Worm (Caenorhabditis elegans) whole organism, L3 larva: ENCODE data around the gene pnn-1.

Experiments used
- R02D3.7 ChIP-seq: fragments of 150-350 bp; optimal IDR thresholded peaks from 2 replicates; lab custom pipeline; 2014; ENCODE audit warnings: missing biosample characterization, missing genetic modification characterization
- ZK546.5 ChIP-seq: sonication (generic microtip); optimal IDR thresholded peaks from 2 replicates; lab custom pipeline; 2017; ENCODE audit warnings: missing biosample characterization, missing genetic modification characterization
- ceh-82 ChIP-seq: fragments of 150-350 bp; optimal IDR thresholded peaks from 2 replicates; lab custom pipeline; 2014; ENCODE audit warnings: missing biosample characterization, missing genetic modification characterization
- nhr-12 ChIP-seq: fragments of 150-350 bp; optimal IDR thresholded peaks from 2 replicates; lab custom pipeline; 2014; ENCODE audit warnings: missing biosample characterization, missing genetic modification characterization
- pha-4 ChIP-seq: fragments of 150-350 bp; optimal IDR thresholded peaks from 2 replicates; lab custom pipeline; 2014; ENCODE audit warnings: missing biosample characterization, missing genetic modification reagents, missing genetic modification characterization
- snpc-4 ChIP-seq: fragments of 150-350 bp; optimal IDR thresholded peaks from 2 replicates; lab custom pipeline; 2014; ENCODE audit warnings: missing biosample characterization, missing genetic modification characterization

DNA sequence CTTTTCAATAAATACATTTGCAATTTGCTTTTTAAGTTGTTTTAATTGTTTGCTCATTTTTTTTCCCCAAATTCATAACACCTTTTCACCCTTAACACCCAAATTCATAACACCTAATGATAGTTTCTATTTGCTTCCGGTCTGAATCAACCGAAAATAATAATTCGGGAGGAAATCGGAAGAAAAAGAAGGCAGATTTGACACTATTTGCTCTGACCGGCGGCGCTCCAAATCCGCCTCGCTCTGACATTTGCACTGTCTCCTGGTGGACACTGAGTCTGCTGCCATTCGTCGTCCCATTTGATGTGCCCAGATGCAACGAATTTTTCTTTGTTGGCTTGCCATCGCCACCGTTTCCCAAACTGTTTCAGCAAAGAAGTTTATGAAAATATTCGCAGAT is 46.8 kb upstream of the pnn-1 start, which contains the start of gene pqn-67:
- TF ChIP-seq nhr-12 (no peak), pha-4 (tag; lab: Kevin White, UChicago) (no peak), snpc-4 (tag; lab: Kevin White, UChicago) (no peak), R02D3.7 (tag; lab: Kevin White, UChicago) (no peak), ZK546.5 (tag; lab: Kevin White, UChicago) (no peak), ceh-82 (tag; lab: Kevin White, UChicago) (no peak)
